Fruit fly (Drosophila melanogaster) whole organism, embryonic: ENCODE results near the gene CG10343.

ENCODE experiments used
- Adf1 ChIP-seq: fragments of 200-800 bp; sonication (Bioruptor generic); IDR thresholded peaks from 2 replicates; pipeline ENCODE4 v1.3.6; 2022; ENCODE audit warnings: missing biosample characterization, missing genetic modification characterization
- Bgb ChIP-seq: fragments of 200-800 bp; sonication (Bioruptor generic); IDR thresholded peaks from 2 replicates; pipeline ENCODE4 v1.3.6; 2022; ENCODE audit warnings: missing biosample characterization, missing genetic modification characterization; ENCODE audit not compliant: partially characterized antibody
- BtbVII ChIP-seq: fragments of 200-800 bp; sonication (Bioruptor generic); optimal IDR thresholded peaks from 3 replicates; lab custom pipeline; 2017; ENCODE audit warnings: missing biosample characterization, mild to moderate bottlenecking, missing genetic modification characterization
- CG12219 ChIP-seq: fragments of 200-800 bp; sonication (Bioruptor generic); optimal IDR thresholded peaks from 3 replicates; lab custom pipeline; 2018; ENCODE audit warnings: missing biosample characterization, mild to moderate bottlenecking, missing genetic modification characterization
- CG12391 ChIP-seq: fragments of 200-800 bp; sonication (Bioruptor generic); optimal IDR thresholded peaks from 3 replicates; lab custom pipeline; 2018; ENCODE audit warnings: missing biosample characterization, mild to moderate bottlenecking, missing genetic modification characterization, moderate library complexity
- CG12659 ChIP-seq: fragments of 200-800 bp; sonication (Bioruptor generic); optimal IDR thresholded peaks from 3 replicates; lab custom pipeline; 2017; ENCODE audit warnings: mild to moderate bottlenecking, missing biosample characterization, missing genetic modification reagents, missing genetic modification characterization
- CG12942 ChIP-seq: fragments of 200-800 bp; sonication (Bioruptor generic); optimal IDR thresholded peaks from 3 replicates; lab custom pipeline; 2016; ENCODE audit warnings: missing biosample characterization, missing genetic modification characterization
- CG13296 ChIP-seq: fragments of 200-800 bp; sonication (Bioruptor generic); optimal IDR thresholded peaks from 3 replicates; lab custom pipeline; 2018; ENCODE audit warnings: missing biosample characterization, mild to moderate bottlenecking, missing genetic modification characterization
- CG13775 ChIP-seq: fragments of 200-800 bp; sonication (Bioruptor generic); optimal IDR thresholded peaks from 3 replicates; lab custom pipeline; 2017; ENCODE audit warnings: missing biosample characterization, mild to moderate bottlenecking, missing genetic modification characterization
- CG16779 ChIP-seq: fragments of 200-800 bp; sonication (Bioruptor generic); IDR thresholded peaks from 2 replicates; pipeline ENCODE4 v1.3.6; 2022; ENCODE audit warnings: missing biosample characterization, missing genetic modification characterization
- CG17612 ChIP-seq: fragments of 200-800 bp; sonication (Bioruptor generic); IDR thresholded peaks from 2 replicates; pipeline ENCODE4 v1.3.6; 2022; ENCODE audit warnings: missing biosample characterization, missing genetic modification characterization
- CG18476 ChIP-seq: fragments of 200-800 bp; sonication (Bioruptor generic); optimal IDR thresholded peaks from 2 replicates; lab custom pipeline; 2016; ENCODE audit warnings: missing biosample characterization, mild to moderate bottlenecking, missing genetic modification characterization
- CG2678 ChIP-seq: fragments of 200-800 bp; sonication (Bioruptor generic); optimal IDR thresholded peaks from 3 replicates; lab custom pipeline; 2019; ENCODE audit warnings: missing biosample characterization, mild to moderate bottlenecking, missing genetic modification characterization, moderate library complexity
- CG2889 ChIP-seq: fragments of 200-800 bp; sonication (Bioruptor generic); IDR thresholded peaks from 3 replicates; pipeline ENCODE4 v1.3.6; 2022; ENCODE audit warnings: missing biosample characterization, missing genetic modification characterization
- CG34422 ChIP-seq: fragments of 200-800 bp; sonication (Bioruptor generic); IDR thresholded peaks from 3 replicates; pipeline ENCODE4 v1.3.6; 2022; ENCODE audit warnings: missing biosample characterization, missing genetic modification characterization
- CG4328 ChIP-seq: fragments of 200-800 bp; sonication (Bioruptor generic); optimal IDR thresholded peaks from 3 replicates; lab custom pipeline; 2017; ENCODE audit warnings: missing biosample characterization, missing genetic modification reagents, missing genetic modification characterization
- CG4424 ChIP-seq: fragments of 200-800 bp; sonication (Bioruptor generic); optimal IDR thresholded peaks from 3 replicates; lab custom pipeline; 2016; ENCODE audit warnings: missing biosample characterization, missing genetic modification characterization
- CG4617 ChIP-seq: fragments of 200-800 bp; sonication (Bioruptor generic); optimal IDR thresholded peaks from 3 replicates; lab custom pipeline; 2016; ENCODE audit warnings: missing biosample characterization, missing genetic modification characterization, borderline replicate concordance
- CG6175 ChIP-seq: fragments of 200-800 bp; sonication (Bioruptor generic); IDR thresholded peaks from 3 replicates; pipeline ENCODE4 v1.3.6; 2022; ENCODE audit warnings: missing biosample characterization, missing genetic modification characterization
- CHES-1-like ChIP-seq: fragments of 200-800 bp; sonication (Bioruptor generic); optimal IDR thresholded peaks from 2 replicates; lab custom pipeline; 2016; ENCODE audit warnings: missing biosample characterization, missing genetic modification characterization
- Camta ChIP-seq: fragments of 200-800 bp; sonication (Bioruptor generic); optimal IDR thresholded peaks from 2 replicates; lab custom pipeline; 2016; ENCODE audit warnings: missing biosample characterization, missing genetic modification characterization
- D19A ChIP-seq: fragments of 200-800 bp; optimal IDR thresholded peaks from 3 replicates; lab custom pipeline; 2019; ENCODE audit warnings: missing biosample characterization, mild to moderate bottlenecking, missing genetic modification characterization, moderate library complexity
- D19B ChIP-seq: fragments of 200-800 bp; sonication (Bioruptor generic); optimal IDR thresholded peaks from 2 replicates; lab custom pipeline; 2017; ENCODE audit warnings: missing biosample characterization, mild to moderate bottlenecking, missing genetic modification characterization
- Fer1 ChIP-seq: fragments of 200-800 bp; sonication (Bioruptor generic); optimal IDR thresholded peaks from 2 replicates; lab custom pipeline; 2017; ENCODE audit warnings: missing biosample characterization, mild to moderate bottlenecking, missing genetic modification characterization
- H2.0 ChIP-seq: fragments of 200-800 bp; sonication (Bioruptor generic); IDR thresholded peaks from 2 replicates; pipeline ENCODE4 v1.3.6; 2022; ENCODE audit warnings: missing biosample characterization, missing genetic modification characterization
- Mrtf ChIP-seq: fragments of 200-800 bp; sonication (Bioruptor generic); IDR thresholded peaks from 3 replicates; pipeline ENCODE4 v1.3.6; 2022; ENCODE audit warnings: missing biosample characterization, missing genetic modification characterization
- NfI ChIP-seq: fragments of 200-800 bp; sonication (Bioruptor generic); optimal IDR thresholded peaks from 3 replicates; lab custom pipeline; 2018; ENCODE audit warnings: missing biosample characterization, mild to moderate bottlenecking, missing genetic modification characterization, moderate library complexity
- Spps ChIP-seq: fragments of 200-800 bp; sonication (Bioruptor generic); optimal IDR thresholded peaks from 2 replicates; lab custom pipeline; 2018; ENCODE audit warnings: missing biosample characterization, mild to moderate bottlenecking, missing genetic modification characterization
- Vsx1 ChIP-seq: fragments of 200-800 bp; sonication (Bioruptor generic); optimal IDR thresholded peaks from 2 replicates; lab custom pipeline; 2017; ENCODE audit warnings: missing biosample characterization, mild to moderate bottlenecking, missing genetic modification characterization, missing genetic modification reagents
- ab ChIP-seq: fragments of 200-800 bp; sonication (Bioruptor generic); optimal IDR thresholded peaks from 2 replicates; lab custom pipeline; 2016; ENCODE audit warnings: missing biosample characterization, missing genetic modification characterization
- bowl ChIP-seq: fragments of 200-800 bp; sonication (Bioruptor generic); IDR thresholded peaks from 2 replicates; pipeline ENCODE4 v1.3.6; 2022; ENCODE audit warnings: missing biosample characterization, missing genetic modification characterization
- cad ChIP-seq: fragments of >200 bp; optimal IDR thresholded peaks from 2 replicates; lab custom pipeline; 2017; ENCODE audit warnings: missing biosample characterization, missing genetic modification characterization
- cas ChIP-seq: fragments of 200-800 bp; sonication (Bioruptor generic); IDR thresholded peaks from 2 replicates; pipeline ENCODE4 v1.3.6; 2022; ENCODE audit warnings: missing biosample characterization, missing genetic modification characterization
- da ChIP-seq: fragments of 200-800 bp; sonication (Bioruptor generic); optimal IDR thresholded peaks from 2 replicates; lab custom pipeline; 2016; ENCODE audit warnings: missing biosample characterization, missing genetic modification characterization
- disco-r ChIP-seq: fragments of 200-800 bp; sonication (Bioruptor generic); optimal IDR thresholded peaks from 2 replicates; lab custom pipeline; 2016; ENCODE audit warnings: missing biosample characterization, missing genetic modification characterization
- eve ChIP-seq, 2 experiments: fragments of >200 bp; optimal IDR thresholded peaks; 2 replicates each; lab custom pipeline; 2017; ENCODE audit warnings: missing biosample characterization in 2 of 2, missing genetic modification characterization in 2 of 2
- fd3F ChIP-seq: fragments of 200-800 bp; sonication (Bioruptor generic); optimal IDR thresholded peaks from 2 replicates; lab custom pipeline; 2018; ENCODE audit warnings: missing biosample characterization, mild to moderate bottlenecking, missing genetic modification characterization, moderate library complexity
- hbn ChIP-seq: fragments of 200-800 bp; sonication (Bioruptor generic); IDR thresholded peaks from 2 replicates; pipeline ENCODE4 v1.3.6; 2022; ENCODE audit warnings: missing biosample characterization, missing genetic modification characterization; ENCODE audit not compliant: partially characterized antibody
- klu ChIP-seq: fragments of 200-800 bp; sonication (Bioruptor generic); IDR thresholded peaks from 2 replicates; pipeline ENCODE4 v1.3.6; 2022; ENCODE audit warnings: missing biosample characterization, missing genetic modification characterization
- mld ChIP-seq: fragments of 200-800 bp; sonication (Bioruptor generic); IDR thresholded peaks from 3 replicates; pipeline ENCODE4 v1.3.6; 2022; ENCODE audit warnings: missing biosample characterization, missing genetic modification characterization; ENCODE audit not compliant: partially characterized antibody
- nom ChIP-seq: fragments of 200-800 bp; sonication (Bioruptor generic); optimal IDR thresholded peaks from 2 replicates; lab custom pipeline; 2017; ENCODE audit warnings: missing biosample characterization, missing genetic modification characterization, mild to moderate bottlenecking, moderate library complexity, missing genetic modification reagents
- pb ChIP-seq: fragments of 200-800 bp; sonication (Bioruptor generic); optimal IDR thresholded peaks from 3 replicates; lab custom pipeline; 2016; ENCODE audit warnings: missing biosample characterization, missing genetic modification characterization
- row ChIP-seq: fragments of 200-800 bp; sonication (Bioruptor generic); IDR thresholded peaks from 3 replicates; pipeline ENCODE4 v1.3.6; 2022; ENCODE audit warnings: missing biosample characterization, missing genetic modification characterization
- sob ChIP-seq: fragments of 200-800 bp; sonication (Bioruptor generic); IDR thresholded peaks from 2 replicates; pipeline ENCODE4 v1.3.6; 2022; ENCODE audit warnings: missing biosample characterization, missing genetic modification characterization
- ttk ChIP-seq: fragments of 200-800 bp; sonication (Bioruptor generic); IDR thresholded peaks from 2 replicates; pipeline ENCODE4 v2.1.2; 2022; ENCODE audit warnings: missing biosample characterization, missing genetic modification characterization
- tup ChIP-seq: fragments of 200-800 bp; sonication (Bioruptor generic); optimal IDR thresholded peaks from 2 replicates; lab custom pipeline; 2016; ENCODE audit warnings: missing biosample characterization, mild to moderate bottlenecking, missing genetic modification characterization, moderate library complexity
- zen ChIP-seq: fragments of 200-800 bp; sonication (Bioruptor generic); optimal IDR thresholded peaks from 3 replicates; lab custom pipeline; 2018; ENCODE audit warnings: missing biosample characterization, mild to moderate bottlenecking, missing genetic modification characterization, moderate library complexity

CG10343 gene

dm6 chr2L:18702721-18703488 is at the start of gene CG10343, which contains the start of gene CG10376 (continued):
- peak; percentile 68 for TF ChIP-seq BtbVII (GFP tag; lab: Kevin White, UChicago)
- TF ChIP-seq NfI: peak; percentile 86
- TF ChIP-seq nom (GFP tag; lab: Kevin White, UChicago): peak; percentile 58
- TF ChIP-seq CG34422 (GFP tag; lab: Robert Waterston, UW): peak; percentile 78; the same call in 2 of the 3 replicates
- no peak for TF ChIP-seq hbn (GFP tag; lab: Robert Waterston, UW)
- peak; percentile 78 for TF ChIP-seq CG4328
- peak; percentile 55; the same call in 1 of the 2 replicates for TF ChIP-seq Bgb (GFP tag; lab: Robert Waterston, UW)
- TF ChIP-seq H2.0 (GFP tag; lab: Robert Waterston, UW): peak; percentile 77
- TF ChIP-seq pb (GFP tag; lab: Kevin White, UChicago): no peak
- TF ChIP-seq CG2678: peak; percentile 94
- peak; percentile 72 for TF ChIP-seq Vsx1 (GFP tag; lab: Kevin White, UChicago)
- peak; percentile 66 for TF ChIP-seq cas (GFP tag; lab: Robert Waterston, UW)
- peak; percentile 99 for TF ChIP-seq D19A (tag; lab: Kevin White, UChicago)
- TF ChIP-seq CG13775 (GFP tag; lab: Kevin White, UChicago): peak; percentile 91
- peak; percentile 82 for TF ChIP-seq D19B (GFP tag; lab: Kevin White, UChicago)
- no peak for TF ChIP-seq cad (GFP tag; lab: Kevin White, UChicago)
- peak; percentile 78 for TF ChIP-seq CG13296
- TF ChIP-seq ttk (GFP tag; lab: Robert Waterston, UW): peak; percentile 84
- TF ChIP-seq CG18476 (GFP tag; lab: Kevin White, UChicago): peak; percentile 55
- TF ChIP-seq Camta (GFP tag; lab: Kevin White, UChicago): peak; percentile 30
- TF ChIP-seq ab (GFP tag; lab: Kevin White, UChicago): peak; percentile 33
- peak; percentile 97 for TF ChIP-seq row
- TF ChIP-seq Fer1 (GFP tag; lab: Kevin White, UChicago): peak; percentile 81
- TF ChIP-seq Adf1: peak; percentile 66
- TF ChIP-seq bowl (GFP tag; lab: Robert Waterston, UW): peak; percentile 59; the same call in 1 of the 2 replicates
- TF ChIP-seq Mrtf (GFP tag; lab: Robert Waterston, UW): peak; percentile 81
- TF ChIP-seq klu (GFP tag; lab: Robert Waterston, UW): peak; percentile 85; the same call in 1 of the 2 replicates
- no peak for TF ChIP-seq CG16779
- peak; percentile 72 for TF ChIP-seq Spps (tag; lab: Kevin White, UChicago)
- TF ChIP-seq CG4424 (GFP tag; lab: Kevin White, UChicago): peak; percentile 86
- peak; percentile 4 for TF ChIP-seq CG12219
- no peak for TF ChIP-seq eve (GFP tag; optimal IDR thresholded peaks at IDR 0.05; lab: Kevin White, UChicago)
- peak; percentile 65 for TF ChIP-seq CG4617 (GFP tag; lab: Kevin White, UChicago)
- TF ChIP-seq zen (tag; lab: Kevin White, UChicago): peak; percentile 90
- peak; percentile 25 for TF ChIP-seq tup (GFP tag; lab: Kevin White, UChicago)
- 0 out of 2 replicates have a peak, but pooled peaks have one; percentile 38 for TF ChIP-seq CG17612
- peak; percentile 83 for TF ChIP-seq CG12942 (GFP tag; lab: Kevin White, UChicago)
- TF ChIP-seq CG2889 (GFP tag; lab: Robert Waterston, UW): peak; percentile 73; the same call in 2 of the 3 replicates
- no peak for TF ChIP-seq da (GFP tag; lab: Kevin White, UChicago)
- peak; percentile 90 for TF ChIP-seq fd3F
- TF ChIP-seq mld (GFP tag; lab: Robert Waterston, UW): peak; percentile 73; the same call in 2 of the 3 replicates
- TF ChIP-seq CG12391 (tag; lab: Kevin White, UChicago): peak; percentile 96
- TF ChIP-seq sob: peak; percentile 89
- TF ChIP-seq disco-r: no peak
- TF ChIP-seq CG12659: peak; percentile 94
- peak; percentile 33; the same call in 1 of the 3 replicates for TF ChIP-seq CG6175 (GFP tag; lab: Robert Waterston, UW)
- peak; percentile 49 for TF ChIP-seq CHES-1-like
